Fruit fly (Drosophila melanogaster) whole organism, prepupa: ENCODE measurements around the gene Cyp4ac2.

ENCODE experiments used
- CG10669 ChIP-seq: fragments of 200-800 bp; sonication (Bioruptor generic); optimal IDR thresholded peaks from 3 replicates; lab custom pipeline; 2018; ENCODE audit warnings: missing biosample characterization, mild to moderate bottlenecking, missing genetic modification characterization, moderate library complexity
- CG11294 ChIP-seq: fragments of 200-800 bp; sonication (Bioruptor generic); IDR thresholded peaks from 2 replicates; pipeline ENCODE4 v1.3.6; 2022; ENCODE audit warnings: missing biosample characterization, missing genetic modification characterization
- CG11762 ChIP-seq: fragments of 200-800 bp; sonication (Bioruptor generic); optimal IDR thresholded peaks from 3 replicates; lab custom pipeline; 2016; ENCODE audit warnings: missing biosample characterization, missing genetic modification characterization; ENCODE audit not compliant: insufficient read depth
- CG1621 ChIP-seq: fragments of 200-800 bp; sonication (Bioruptor generic); optimal IDR thresholded peaks from 3 replicates; lab custom pipeline; 2018; ENCODE audit warnings: missing biosample characterization, mild to moderate bottlenecking, missing genetic modification characterization
- CG3032 ChIP-seq: fragments of 200-800 bp; optimal IDR thresholded peaks from 2 replicates; lab custom pipeline; 2019; ENCODE audit warnings: missing biosample characterization, mild to moderate bottlenecking, missing genetic modification characterization, moderate library complexity
- CG31627 ChIP-seq: fragments of 200-800 bp; sonication (Bioruptor generic); optimal IDR thresholded peaks from 3 replicates; lab custom pipeline; 2016; ENCODE audit warnings: missing biosample characterization, missing genetic modification characterization
- CG32006 ChIP-seq: fragments of 200-800 bp; sonication (Bioruptor generic); optimal IDR thresholded peaks from 3 replicates; lab custom pipeline; 2017; ENCODE audit warnings: missing biosample characterization, mild to moderate bottlenecking, missing genetic modification characterization
- CG34406 ChIP-seq: fragments of 200-800 bp; sonication (Bioruptor generic); optimal IDR thresholded peaks from 3 replicates; lab custom pipeline; 2016; ENCODE audit warnings: missing biosample characterization, missing genetic modification characterization
- CG3919 ChIP-seq: fragments of 200-800 bp; sonication (Bioruptor generic); optimal IDR thresholded peaks from 3 replicates; lab custom pipeline; 2016; ENCODE audit warnings: missing biosample characterization, missing genetic modification characterization
- CG4318 ChIP-seq: fragments of 200-800 bp; sonication (Bioruptor generic); optimal IDR thresholded peaks from 3 replicates; lab custom pipeline; 2017; ENCODE audit warnings: missing biosample characterization, mild to moderate bottlenecking, missing genetic modification characterization
- CG6163 ChIP-seq: fragments of 200-800 bp; sonication (Bioruptor generic); IDR thresholded peaks from 3 replicates; pipeline ENCODE4 v1.3.6; 2022; ENCODE audit warnings: missing biosample characterization, missing genetic modification characterization
- CG6276 ChIP-seq: fragments of 200-800 bp; sonication (Bioruptor generic); optimal IDR thresholded peaks from 2 replicates; lab custom pipeline; 2017; ENCODE audit warnings: missing biosample characterization, mild to moderate bottlenecking, missing genetic modification characterization
- CG6792 ChIP-seq: fragments of 200-800 bp; sonication (Bioruptor generic); optimal IDR thresholded peaks from 3 replicates; lab custom pipeline; 2016; ENCODE audit warnings: missing biosample characterization, missing genetic modification characterization
- CG6808 ChIP-seq: fragments of 200-800 bp; sonication (Bioruptor generic); optimal IDR thresholded peaks from 3 replicates; lab custom pipeline; 2017; ENCODE audit warnings: missing biosample characterization, missing genetic modification characterization, mild to moderate bottlenecking, moderate library complexity, missing genetic modification reagents
- CG8119 ChIP-seq: fragments of 200-800 bp; sonication (Bioruptor generic); IDR thresholded peaks from 3 replicates; pipeline ENCODE4 v1.3.6; 2022; ENCODE audit warnings: missing biosample characterization, missing genetic modification characterization
- CG8319 ChIP-seq: fragments of 200-800 bp; sonication (Bioruptor generic); optimal IDR thresholded peaks from 3 replicates; lab custom pipeline; 2016; ENCODE audit warnings: missing biosample characterization, missing genetic modification characterization
- CG8632 ChIP-seq: fragments of 200-800 bp; sonication (Bioruptor generic); optimal IDR thresholded peaks from 3 replicates; lab custom pipeline; 2016; ENCODE audit warnings: missing biosample characterization, missing genetic modification characterization
- CG9139 ChIP-seq: fragments of 200-800 bp; sonication (Bioruptor generic); optimal IDR thresholded peaks from 3 replicates; lab custom pipeline; 2017; ENCODE audit warnings: missing biosample characterization, mild to moderate bottlenecking, missing genetic modification characterization
- Eip93F ChIP-seq: fragments of 200-800 bp; sonication (Bioruptor generic); optimal IDR thresholded peaks from 2 replicates; lab custom pipeline; 2016; ENCODE audit warnings: missing biosample characterization, mild to moderate bottlenecking, missing genetic modification characterization
- Ets21C ChIP-seq: fragments of 200-800 bp; sonication (Bioruptor generic); optimal IDR thresholded peaks from 3 replicates; lab custom pipeline; 2016; ENCODE audit warnings: missing biosample characterization, missing genetic modification characterization
- Ets96B ChIP-seq: fragments of 200-800 bp; optimal IDR thresholded peaks from 2 replicates; lab custom pipeline; 2019; ENCODE audit warnings: missing biosample characterization, mild to moderate bottlenecking, missing genetic modification characterization, moderate library complexity
- Gug ChIP-seq: fragments of 200-800 bp; sonication (Bioruptor generic); IDR thresholded peaks from 2 replicates; pipeline ENCODE4 v1.3.6; 2022; ENCODE audit warnings: missing biosample characterization, missing genetic modification characterization
- Lpt ChIP-seq: fragments of 200-800 bp; sonication (Bioruptor generic); optimal IDR thresholded peaks from 3 replicates; lab custom pipeline; 2016; ENCODE audit warnings: missing biosample characterization, missing genetic modification characterization
- Met ChIP-seq: fragments of 200-800 bp; sonication (Bioruptor generic); optimal IDR thresholded peaks from 3 replicates; lab custom pipeline; 2016; ENCODE audit warnings: missing biosample characterization, missing genetic modification characterization
- Smox ChIP-seq: fragments of 200-800 bp; sonication (Bioruptor generic); optimal IDR thresholded peaks from 3 replicates; lab custom pipeline; 2016; ENCODE audit warnings: missing biosample characterization, missing genetic modification characterization
- Sox102F ChIP-seq: fragments of 200-800 bp; sonication (Bioruptor generic); optimal IDR thresholded peaks from 2 replicates; lab custom pipeline; 2016; ENCODE audit warnings: missing biosample characterization, mild to moderate bottlenecking, missing genetic modification characterization
- Sox14 ChIP-seq: fragments of 200-800 bp; sonication (Bioruptor generic); optimal IDR thresholded peaks from 3 replicates; lab custom pipeline; 2016; ENCODE audit warnings: missing biosample characterization, missing genetic modification characterization
- Sox15 ChIP-seq: fragments of 200-800 bp; sonication (Bioruptor generic); optimal IDR thresholded peaks from 3 replicates; lab custom pipeline; 2016; ENCODE audit warnings: missing biosample characterization, missing genetic modification characterization
- achi ChIP-seq: fragments of 200-800 bp; sonication (Bioruptor generic); optimal IDR thresholded peaks from 3 replicates; lab custom pipeline; 2016; ENCODE audit warnings: missing biosample characterization, missing genetic modification characterization
- acj6 ChIP-seq: fragments of 200-800 bp; sonication (Bioruptor generic); optimal IDR thresholded peaks from 3 replicates; lab custom pipeline; 2016; ENCODE audit warnings: missing biosample characterization, missing genetic modification characterization
- cyc ChIP-seq: fragments of 200-800 bp; sonication (Bioruptor generic); optimal IDR thresholded peaks from 3 replicates; lab custom pipeline; 2016; ENCODE audit warnings: missing biosample characterization, missing genetic modification characterization
- dac ChIP-seq: fragments of 200-800 bp; sonication (Bioruptor generic); optimal IDR thresholded peaks from 2 replicates; lab custom pipeline; 2017; ENCODE audit warnings: missing biosample characterization, mild to moderate bottlenecking, missing genetic modification characterization
- dsx ChIP-seq: fragments of 200-800 bp; optimal IDR thresholded peaks from 3 replicates; lab custom pipeline; 2019; ENCODE audit warnings: missing biosample characterization, mild to moderate bottlenecking, missing genetic modification characterization, moderate library complexity; ENCODE audit not compliant: poor library complexity, severe bottlenecking
- esn ChIP-seq: fragments of 200-800 bp; sonication (Bioruptor generic); optimal IDR thresholded peaks from 2 replicates; lab custom pipeline; 2016; ENCODE audit warnings: missing biosample characterization, mild to moderate bottlenecking, missing genetic modification characterization, moderate library complexity
- fd59A ChIP-seq: fragments of 200-800 bp; sonication (Bioruptor generic); optimal IDR thresholded peaks from 2 replicates; lab custom pipeline; 2017; ENCODE audit warnings: missing biosample characterization, mild to moderate bottlenecking, missing genetic modification characterization, missing genetic modification reagents
- fd85E ChIP-seq: fragments of 200-800 bp; sonication (Bioruptor generic); optimal IDR thresholded peaks from 3 replicates; lab custom pipeline; 2016; ENCODE audit warnings: missing biosample characterization, missing genetic modification characterization
- fkh ChIP-seq: fragments of 200-800 bp; sonication (Bioruptor generic); optimal IDR thresholded peaks from 3 replicates; lab custom pipeline; 2017; ENCODE audit warnings: missing biosample characterization, mild to moderate bottlenecking, missing genetic modification characterization, moderate library complexity
- lz ChIP-seq: fragments of 200-800 bp; sonication (Bioruptor generic); optimal IDR thresholded peaks from 3 replicates; lab custom pipeline; 2016; ENCODE audit warnings: missing biosample characterization, missing genetic modification characterization
- net ChIP-seq: fragments of 200-800 bp; sonication (Bioruptor generic); optimal IDR thresholded peaks from 3 replicates; lab custom pipeline; 2016; ENCODE audit warnings: missing biosample characterization, missing genetic modification characterization
- pdm3 ChIP-seq: fragments of 200-800 bp; sonication (Bioruptor generic); optimal IDR thresholded peaks from 3 replicates; lab custom pipeline; 2016; ENCODE audit warnings: missing biosample characterization, missing genetic modification characterization
- salr ChIP-seq, 2 experiments: fragments of 200-800 bp; sonication (Bioruptor generic); optimal IDR thresholded peaks; 3 replicates each; lab custom pipeline; 2016 to 2018; ENCODE audit warnings: missing biosample characterization in 2 of 2, missing genetic modification characterization in 2 of 2, mild to moderate bottlenecking in 1 of 2
- spab ChIP-seq: fragments of 200-800 bp; sonication (Bioruptor generic); optimal IDR thresholded peaks from 2 replicates; lab custom pipeline; 2017; ENCODE audit warnings: missing biosample characterization, mild to moderate bottlenecking, missing genetic modification characterization, missing genetic modification reagents
- ss ChIP-seq, 2 experiments: fragments of 200-800 bp; sonication (Bioruptor generic); optimal IDR thresholded peaks; 2 replicates in 1 of 2; 3 replicates in 1 of 2; lab custom pipeline; 2017 to 2018; ENCODE audit warnings: mild to moderate bottlenecking in 2 of 2, missing biosample characterization in 2 of 2, missing genetic modification characterization in 2 of 2, moderate library complexity in 1 of 2
- svp ChIP-seq: fragments of 200-800 bp; sonication (Bioruptor generic); peaks from one replicate; lab custom pipeline; 2016; ENCODE audit warnings: missing biosample characterization, missing genetic modification characterization
- vri ChIP-seq: fragments of 200-800 bp; sonication (Bioruptor generic); optimal IDR thresholded peaks from 3 replicates; lab custom pipeline; 2016; ENCODE audit warnings: missing biosample characterization, mild to moderate bottlenecking, missing genetic modification characterization

Cyp4ac2 gene

dm6 chr2L:5252399-5253030 lies 13.7 kb upstream of the Cyp4ac2 start (continued):
- TF ChIP-seq acj6 (GFP tag; lab: Kevin White, UChicago) (peak; percentile 65), CG11294 (GFP tag; lab: Robert Waterston, UW) (no peak), Sox102F (peak; percentile 76), net (GFP tag; lab: Kevin White, UChicago) (peak; percentile 17), ss (GFP tag; optimal IDR thresholded peaks at IDR 0.05; lab: Kevin White, UChicago) (peak; percentile 65 to 78), CG31627 (GFP tag; lab: Kevin White, UChicago) (peak; percentile 69), CG8119 (GFP tag; lab: Robert Waterston, UW) (0 out of 3 replicates have a peak, but pooled peaks have one; percentile 15), CG6163 (GFP tag; lab: Robert Waterston, UW) (no peak), CG9139 (GFP tag; lab: Kevin White, UChicago) (peak; percentile 19), CG3032 (tag; lab: Kevin White, UChicago) (peak; percentile 74), Sox15 (GFP tag; lab: Kevin White, UChicago) (no peak), CG6808 (GFP tag; lab: Kevin White, UChicago) (peak; percentile 67), pdm3 (GFP tag; lab: Kevin White, UChicago) (peak; percentile 60), CG6792 (peak; percentile 62), Lpt (GFP tag; lab: Kevin White, UChicago) (no peak), CG32006 (GFP tag; lab: Kevin White, UChicago) (peak; percentile 2), salr (GFP tag; optimal IDR thresholded peaks at IDR 0.05; lab: Kevin White, UChicago) (peak in 1 of 2 experiments; percentile 48), CG8632 (GFP tag; lab: Kevin White, UChicago) (peak; percentile 52), CG10669 (GFP tag; lab: Kevin White, UChicago) (peak; percentile 61), Met (peak; percentile 82), CG3919 (GFP tag; lab: Kevin White, UChicago) (peak; percentile 33), Sox14 (peak; percentile 63), CG8319 (no peak)

- TF ChIP-seq Met (peak; percentile 97), net (GFP tag; lab: Kevin White, UChicago) (peak; percentile 91), Ets96B (tag; lab: Kevin White, UChicago) (peak; percentile 94), achi (GFP tag; lab: Kevin White, UChicago) (peak; percentile 92), vri (GFP tag; lab: Kevin White, UChicago) (peak; percentile 99), CG11294 (GFP tag; lab: Robert Waterston, UW) (peak; percentile 33; the same call in 1 of the 2 replicates), CG32006 (GFP tag; lab: Kevin White, UChicago) (peak; percentile 80), CG4318 (GFP tag; lab: Kevin White, UChicago) (peak; percentile 55), CG6276 (GFP tag; lab: Kevin White, UChicago) (peak; percentile 77), Ets21C (GFP tag; lab: Kevin White, UChicago) (peak; percentile 94), salr (GFP tag; optimal IDR thresholded peaks at IDR 0.05; lab: Kevin White, UChicago) (peak; percentile 77 to 83), CG1621 (tag; lab: Kevin White, UChicago) (peak; percentile 90), lz (peak; percentile 96), fd85E (GFP tag; lab: Kevin White, UChicago) (peak; percentile 75), CG11762 (GFP tag; lab: Kevin White, UChicago) (peak; percentile 85), CG34406 (GFP tag; lab: Kevin White, UChicago) (peak; percentile 93), CG3032 (tag; lab: Kevin White, UChicago) (peak; percentile 93), fkh (GFP tag; lab: Kevin White, UChicago) (no peak), CG6808 (GFP tag; lab: Kevin White, UChicago) (peak; percentile 91), dac (GFP tag; lab: Kevin White, UChicago) (peak; percentile 44), Eip93F (peak; percentile 78), Sox15 (GFP tag; lab: Kevin White, UChicago) (peak; percentile 89), Smox (GFP tag; lab: Kevin White, UChicago) (peak; percentile 97), dsx (GFP tag; lab: Kevin White, UChicago) (peak; percentile 92), esn (peak; percentile 98), acj6 (GFP tag; lab: Kevin White, UChicago) (peak; percentile 91), Sox102F (peak; percentile 95), CG8632 (GFP tag; lab: Kevin White, UChicago) (peak; percentile 88), spab (peak; percentile 95), cyc (GFP tag; lab: Kevin White, UChicago) (peak; percentile 96), Gug (GFP tag; lab: Robert Waterston, UW) (peak; percentile 58; the same call in 1 of the 2 replicates), pdm3 (GFP tag; lab: Kevin White, UChicago) (peak; percentile 94), fd59A (peak; percentile 92), svp (GFP tag; lab: Kevin White, UChicago) (peak; percentile 99)
These were observed 12.0 kb upstream of the Cyp4ac2 start for dm6 chr2L:5254105-5254711.
